Fruit fly (Drosophila melanogaster): ENCODE measurements around the gene eIF4E4.
A peak's percentile ranks its signal among the peaks of the same experiment; 100 is the strongest.

eIF4E4 gene

DNA sequence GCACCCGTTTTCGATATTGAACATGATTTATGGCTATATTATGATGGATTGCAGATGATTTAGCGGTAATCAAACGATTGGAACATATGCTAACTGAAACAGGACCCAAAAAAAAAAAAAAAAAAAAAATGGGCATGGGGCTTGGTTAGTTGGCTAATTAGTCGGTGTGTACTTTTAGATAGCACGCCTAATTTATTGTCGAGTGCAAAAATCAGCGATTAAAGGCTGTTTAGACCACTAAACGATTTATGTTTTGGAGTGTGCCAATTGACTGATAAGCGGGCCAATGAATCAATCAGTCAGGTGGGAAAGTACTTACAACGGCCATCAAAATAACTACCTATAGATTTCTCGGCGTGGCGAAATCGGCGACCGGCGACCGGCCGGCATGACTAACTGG lies 50.3 kb downstream of the eIF4E4 start (continued):
- TF ChIP-seq Nf-YA (GFP tag; IDR thresholded peaks at IDR 0.05) (no peak), da (GFP tag; optimal IDR thresholded peaks at IDR 0.05) (no peak), CG15601 (tag; optimal IDR thresholded peaks at IDR 0.05) (no peak), CG3726 (GFP tag; IDR thresholded peaks at IDR 0.05) (no peak), eve (GFP tag; optimal IDR thresholded peaks at IDR 0.05) (no peak), CG4404 (GFP tag; IDR thresholded peaks at IDR 0.05) (no peak), CG18599 (GFP tag; optimal IDR thresholded peaks at IDR 0.05) (peak; percentile 15), slbo (GFP tag; IDR thresholded peaks at IDR 0.05) (no peak), Lpt (GFP tag; optimal IDR thresholded peaks at IDR 0.05) (no peak), cato (GFP tag; optimal IDR thresholded peaks at IDR 0.05; ENCODE audit: borderline replicate concordance) (no peak), gro (GFP tag; optimal IDR thresholded peaks at IDR 0.05) (peak; percentile 53), row (GFP tag; IDR thresholded peaks at IDR 0.05) (no peak), insv (GFP tag; optimal IDR thresholded peaks at IDR 0.05) (no peak), CG6854 (GFP tag; optimal IDR thresholded peaks at IDR 0.05) (no peak), Atf3 (GFP tag; optimal IDR thresholded peaks at IDR 0.05) (no peak), CG12744 (GFP tag; optimal IDR thresholded peaks at IDR 0.05) (no peak), Side (GFP tag; optimal IDR thresholded peaks at IDR 0.05) (no peak), CG12219 (GFP tag; optimal IDR thresholded peaks at IDR 0.05) (no peak), Dref (GFP tag; IDR thresholded peaks at IDR 0.05) (no peak), sug (tag; optimal IDR thresholded peaks at IDR 0.05) (peak; percentile 46), exex (tag; optimal IDR thresholded peaks at IDR 0.05) (peak; percentile 96), croc (GFP tag; conservative IDR thresholded peaks at IDR 0.05) (no peak), prd (optimal IDR thresholded peaks at IDR 0.05) (no peak), prd (GFP tag; IDR thresholded peaks at IDR 0.05) (no peak), CG9797 (GFP tag; optimal IDR thresholded peaks at IDR 0.05) (no peak)

Data from whole organism, embryonic.